Worm (Caenorhabditis elegans): Measurements from ENCODE around the gene T22B2.2.

T22B2.2 gene

DNA sequence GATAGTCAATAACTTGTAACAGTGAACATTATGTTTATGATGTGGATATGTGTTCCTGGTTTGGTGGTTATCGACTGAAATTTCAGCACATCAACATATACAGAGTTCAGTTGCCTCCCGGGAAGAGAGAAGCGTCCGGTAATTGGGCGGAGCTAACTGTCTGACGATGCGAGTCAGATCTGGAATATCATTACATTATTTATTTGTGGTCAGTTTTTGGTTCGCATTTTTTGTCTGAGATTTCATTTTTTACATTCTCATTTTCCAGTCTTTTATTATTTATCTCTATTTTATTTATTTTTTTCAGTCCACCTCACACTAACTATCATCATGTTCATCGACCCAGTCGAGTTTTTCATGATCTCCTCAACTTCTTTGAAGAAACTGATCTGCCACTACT lies 5.6 kb downstream of the T22B2.2 start, which contains the start of gene T22B2.1:
T22B2.1 (plus strand) TSS at position 301 of the 400 bp plus-strand sequence.
- no peak for TF ChIP-seq nhr-25 (tag; optimal IDR thresholded peaks at IDR 0.05)
- no peak for TF ChIP-seq ceh-9 (tag; optimal IDR thresholded peaks at IDR 0.05)
- TF ChIP-seq nhr-28 (tag; optimal IDR thresholded peaks at IDR 0.05): no peak
- no peak for TF ChIP-seq nfya-1 (tag; optimal IDR thresholded peaks at IDR 0.05; ENCODE audit: insufficient read depth)
- TF ChIP-seq nhr-76 (tag; optimal IDR thresholded peaks at IDR 0.05): no peak
- TF ChIP-seq nhr-237 (tag; optimal IDR thresholded peaks at IDR 0.05): no peak
- no peak for TF ChIP-seq nhr-67 (tag; optimal IDR thresholded peaks at IDR 0.05)
- no peak for TF ChIP-seq egl-5 (tag; optimal IDR thresholded peaks at IDR 0.05)
- no peak for TF ChIP-seq jun-1 (tag; optimal IDR thresholded peaks at IDR 0.05)

DNA sequence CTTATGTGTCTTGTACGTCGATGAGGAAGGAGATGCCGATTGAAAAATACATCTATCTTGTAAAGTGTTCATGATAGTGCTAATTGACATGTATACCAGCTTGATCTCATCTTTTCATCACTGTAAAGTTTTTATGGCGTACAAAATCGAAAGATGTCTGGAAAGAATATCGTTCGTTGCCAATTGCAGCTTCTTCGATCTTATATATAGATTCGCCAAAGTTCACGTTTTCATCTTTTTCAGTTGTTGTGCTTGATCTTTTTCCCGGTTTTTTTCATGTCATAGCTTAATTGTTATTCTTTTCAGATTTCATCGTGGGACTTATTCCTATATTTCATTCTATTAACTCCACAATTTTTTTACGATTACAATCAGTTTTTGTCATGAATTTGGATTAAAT lies 11.1 kb downstream of the T22B2.2 start, which contains the start of gene adt-3:
adt-3 (plus strand) TSS at position 301 of the 400 bp plus-strand sequence.
- TF ChIP-seq zag-1 (tag; optimal IDR thresholded peaks at IDR 0.05): no peak
- no peak for TF ChIP-seq lin-15B (tag; optimal IDR thresholded peaks at IDR 0.05)
- TF ChIP-seq fkh-10 (GFP tag; optimal IDR thresholded peaks at IDR 0.05): no peak
- TF ChIP-seq elt-1 (tag; optimal IDR thresholded peaks at IDR 0.05): no peak
- no peak for TF ChIP-seq pha-4 (tag; optimal IDR thresholded peaks at IDR 0.05)
- no peak for TF ChIP-seq nhr-67 (tag; optimal IDR thresholded peaks at IDR 0.05)
- TF ChIP-seq ceh-82 (tag; optimal IDR thresholded peaks at IDR 0.05): no peak
- TF ChIP-seq ceh-28 (tag; optimal IDR thresholded peaks at IDR 0.05): no peak

DNA sequence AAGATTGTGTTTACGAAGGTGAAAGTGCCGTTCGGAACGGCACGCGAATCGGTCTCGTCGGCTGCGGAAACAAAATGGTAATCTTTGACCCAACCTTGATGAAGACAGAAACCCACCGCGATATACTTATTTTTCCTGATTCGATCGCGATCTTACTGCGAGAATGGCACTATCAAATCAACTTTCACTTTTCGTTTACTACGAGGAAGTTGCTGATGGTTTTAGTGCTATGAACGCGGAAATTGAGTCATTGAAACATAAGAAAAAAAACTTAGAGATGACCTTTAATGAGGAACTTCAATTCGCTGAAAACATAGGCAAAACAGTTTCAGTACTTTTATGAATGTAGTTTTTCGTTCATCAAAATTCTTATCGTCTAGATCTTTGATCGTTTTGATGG lies 12.5 kb downstream of the T22B2.2 start:
- TF ChIP-seq elt-1 (tag; optimal IDR thresholded peaks at IDR 0.05) (peak; percentile 65), ceh-16 (tag; optimal IDR thresholded peaks at IDR 0.05) (no peak), unc-39 (tag; optimal IDR thresholded peaks at IDR 0.05) (no peak), snpc-4 (tag; optimal IDR thresholded peaks at IDR 0.05) (no peak), nhr-25 (tag; optimal IDR thresholded peaks at IDR 0.05) (peak; percentile 52), mml-1 (tag; optimal IDR thresholded peaks at IDR 0.05) (no peak), elt-3 (tag; optimal IDR thresholded peaks at IDR 0.05) (peak in 1 of 3 experiments; percentile 65), egl-27 (tag; optimal IDR thresholded peaks at IDR 0.05) (peak; percentile 66), ztf-4 (tag; optimal IDR thresholded peaks at IDR 0.05) (no peak), nhr-11 (tag; optimal IDR thresholded peaks at IDR 0.05) (no peak), sea-2 (GFP tag; optimal IDR thresholded peaks at IDR 0.05) (no peak), nhr-237 (tag; optimal IDR thresholded peaks at IDR 0.05) (no peak), ztf-11 (tag; optimal IDR thresholded peaks at IDR 0.05) (no peak), elt-2 (tag; optimal IDR thresholded peaks at IDR 0.05) (no peak), jun-1 (tag; optimal IDR thresholded peaks at IDR 0.05) (no peak)

DNA sequence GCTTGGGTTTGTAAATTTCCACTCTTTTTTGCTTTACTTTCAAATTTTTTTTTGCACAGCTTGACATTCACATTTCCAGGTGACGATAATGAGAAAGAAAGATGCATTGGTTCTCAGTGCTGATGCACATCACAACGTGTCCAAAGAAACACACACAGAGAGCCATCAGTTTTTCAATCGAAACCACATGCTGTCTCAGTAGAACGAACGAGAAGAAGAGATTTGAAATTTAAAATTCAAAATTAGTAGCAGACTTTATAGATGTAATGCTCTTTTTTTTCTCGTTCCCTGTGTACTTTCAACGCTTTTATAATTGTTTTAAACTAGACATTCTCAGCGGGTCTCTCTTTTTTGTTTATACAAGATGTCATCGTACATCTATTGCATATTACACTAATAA lies 17.3 kb downstream of the T22B2.2 start:
- TF ChIP-seq elt-2 (tag; optimal IDR thresholded peaks at IDR 0.05) (no peak), fkh-2 (tag; optimal IDR thresholded peaks at IDR 0.05) (no peak), ceh-16 (tag; optimal IDR thresholded peaks at IDR 0.05) (no peak), skn-1 (tag; optimal IDR thresholded peaks at IDR 0.05) (no peak), egl-27 (tag; optimal IDR thresholded peaks at IDR 0.05) (no peak), nfya-1 (tag; optimal IDR thresholded peaks at IDR 0.05; ENCODE audit: insufficient read depth) (no peak)

DNA sequence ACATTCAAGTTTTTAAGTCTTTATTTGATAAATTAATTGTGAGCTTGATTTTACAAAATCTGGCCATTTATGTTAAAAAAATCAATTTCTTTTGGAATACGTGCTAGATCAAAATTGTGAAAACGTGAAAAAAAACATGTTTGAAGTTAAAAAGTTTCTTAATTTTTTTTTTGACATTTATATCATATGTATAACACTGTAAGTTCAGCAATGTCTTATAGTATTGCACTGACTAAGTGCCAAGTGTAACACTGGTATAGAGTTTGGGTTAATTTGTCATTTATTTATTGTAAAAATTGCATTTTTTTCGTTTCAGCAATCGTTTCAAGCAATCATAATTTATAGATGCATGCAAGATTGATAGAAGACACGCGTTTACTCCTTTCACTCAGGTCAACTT lies 17.7 kb downstream of the T22B2.2 start:
- TF ChIP-seq ceh-9 (tag; optimal IDR thresholded peaks at IDR 0.05): no peak

DNA sequence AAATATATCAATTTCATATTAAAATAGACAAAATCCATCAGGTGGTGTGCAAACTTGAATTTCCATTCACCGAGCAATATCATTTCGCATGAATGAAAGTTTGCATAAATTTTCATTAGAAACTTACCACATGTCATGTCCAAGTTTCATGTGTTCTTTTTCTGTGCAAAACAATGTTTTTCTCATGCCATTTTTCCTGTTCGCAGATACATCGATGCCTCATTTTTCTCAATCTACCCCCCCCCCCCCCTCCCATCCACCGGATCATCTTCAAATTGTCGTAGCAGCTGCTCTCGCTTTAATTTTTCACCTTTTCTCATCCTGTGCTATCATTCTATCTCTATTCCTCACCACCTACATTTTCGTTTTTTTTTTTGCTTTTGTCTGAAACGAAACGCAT lies 18.7 kb downstream of the T22B2.2 start, which contains the start of gene T19D2.3:
T19D2.3 (plus strand) TSS at position 301 of the 400 bp plus-strand sequence.
- no peak for TF ChIP-seq ceh-9 (tag; optimal IDR thresholded peaks at IDR 0.05)
- TF ChIP-seq fkh-2 (tag; optimal IDR thresholded peaks at IDR 0.05): no peak

DNA sequence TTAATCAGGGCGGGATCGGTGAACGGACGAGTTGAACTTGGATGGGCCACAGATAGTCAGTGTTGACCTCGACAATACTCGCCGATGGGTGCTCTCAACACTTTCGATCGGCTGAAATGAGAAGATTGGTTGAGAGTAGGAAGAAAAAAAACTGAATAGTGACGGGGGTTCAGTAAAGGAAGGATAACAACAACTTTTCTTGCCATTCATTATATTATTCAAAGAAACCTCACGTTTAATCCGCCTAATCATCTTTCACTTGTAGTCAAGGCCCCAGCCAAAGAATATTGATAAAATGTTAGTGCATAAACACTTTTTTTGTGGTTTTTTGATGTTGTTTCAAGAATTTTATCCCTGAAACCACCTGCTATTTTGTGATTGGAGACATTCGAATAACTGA lies 22.1 kb downstream of the T22B2.2 start, which contains the start of gene T19D2.13:
T19D2.13 (minus strand) TSS at position 101 of the 400 bp plus-strand sequence.
- TF ChIP-seq egl-27 (tag; optimal IDR thresholded peaks at IDR 0.05) (no peak), nhr-11 (tag; optimal IDR thresholded peaks at IDR 0.05) (no peak), lin-39 (tag; optimal IDR thresholded peaks at IDR 0.05) (no peak), tbx-2 (tag; optimal IDR thresholded peaks at IDR 0.05) (no peak), lin-15B (tag; optimal IDR thresholded peaks at IDR 0.05) (no peak), egl-5 (tag; optimal IDR thresholded peaks at IDR 0.05) (no peak), elt-1 (tag; optimal IDR thresholded peaks at IDR 0.05) (no peak), ztf-11 (tag; optimal IDR thresholded peaks at IDR 0.05) (no peak), fkh-10 (GFP tag; optimal IDR thresholded peaks at IDR 0.05) (no peak), ZK546.5 (tag; optimal IDR thresholded peaks at IDR 0.05) (no peak), ceh-82 (tag; optimal IDR thresholded peaks at IDR 0.05) (no peak), elt-3 (tag; optimal IDR thresholded peaks at IDR 0.05) (no peak), nhr-12 (tag; optimal IDR thresholded peaks at IDR 0.05) (no peak), nhr-77 (tag; optimal IDR thresholded peaks at IDR 0.05) (no peak), mdl-1 (tag; optimal IDR thresholded peaks at IDR 0.05) (no peak), ceh-28 (tag; optimal IDR thresholded peaks at IDR 0.05) (no peak), hmg-11 (tag; optimal IDR thresholded peaks at IDR 0.05) (no peak), ceh-9 (tag; optimal IDR thresholded peaks at IDR 0.05) (no peak)
